Fruit fly (Drosophila melanogaster): ENCODE measurements around the gene vari.

DNA sequence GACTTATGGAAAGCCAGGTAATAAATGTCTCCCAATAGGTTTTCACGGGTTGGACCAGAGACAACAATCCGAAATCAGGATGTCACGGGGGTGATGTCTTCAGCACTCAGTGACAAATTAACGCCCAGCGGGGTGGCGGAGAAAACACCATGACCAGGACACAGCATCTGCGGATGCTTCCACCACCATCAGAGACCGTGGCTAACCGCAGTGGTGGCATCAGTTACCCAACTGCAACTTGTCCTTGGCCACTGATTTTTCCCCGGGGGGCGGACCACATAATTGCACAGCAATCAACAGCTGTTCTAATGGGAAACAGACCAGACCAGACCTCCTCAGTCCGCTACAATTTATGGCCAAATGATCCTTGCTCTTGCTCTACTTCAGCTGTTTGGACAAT lies 18.5 kb downstream of the vari start:
- TF ChIP-seq CG8478 (optimal IDR thresholded peaks at IDR 0.05) (no peak), CTCF (optimal IDR thresholded peaks at IDR 0.05) (no peak)

All from S2 (cell line).